Fruit fly (Drosophila melanogaster) whole organism, embryonic: Measurements from ENCODE around the gene ttm50.
A peak's percentile ranks its signal among the peaks of the same experiment; 100 is the strongest.

ENCODE experiments used
- Ada2b ChIP-seq: fragments of 200-800 bp; sonication (Bioruptor generic); IDR thresholded peaks from 2 replicates; pipeline ENCODE4 v1.3.6; 2022; ENCODE audit warnings: missing biosample characterization, missing genetic modification characterization
- CG10147 ChIP-seq: fragments of 200-800 bp; sonication (Bioruptor generic); optimal IDR thresholded peaks from 2 replicates; lab custom pipeline; 2019; ENCODE audit warnings: missing biosample characterization, mild to moderate bottlenecking, missing genetic modification characterization, moderate library complexity
- CG10654 ChIP-seq: fragments of 200-800 bp; sonication (Bioruptor generic); optimal IDR thresholded peaks from 2 replicates; lab custom pipeline; 2016; ENCODE audit warnings: missing biosample characterization, missing genetic modification characterization
- CG12155 ChIP-seq: fragments of 200-800 bp; sonication (Bioruptor generic); optimal IDR thresholded peaks from 3 replicates; lab custom pipeline; 2016; ENCODE audit warnings: missing biosample characterization, missing genetic modification characterization
- CG12236 ChIP-seq: fragments of 200-800 bp; sonication (Bioruptor generic); optimal IDR thresholded peaks from 2 replicates; lab custom pipeline; 2016; ENCODE audit warnings: missing biosample characterization, missing genetic modification characterization
- CG13296 ChIP-seq: fragments of 200-800 bp; sonication (Bioruptor generic); optimal IDR thresholded peaks from 3 replicates; lab custom pipeline; 2018; ENCODE audit warnings: missing biosample characterization, mild to moderate bottlenecking, missing genetic modification characterization
- CG13775 ChIP-seq: fragments of 200-800 bp; sonication (Bioruptor generic); optimal IDR thresholded peaks from 3 replicates; lab custom pipeline; 2017; ENCODE audit warnings: missing biosample characterization, mild to moderate bottlenecking, missing genetic modification characterization
- CG14014 ChIP-seq: fragments of 200-800 bp; sonication (Bioruptor generic); IDR thresholded peaks from 2 replicates; pipeline ENCODE4 v1.3.6; 2022; ENCODE audit warnings: missing biosample characterization, missing genetic modification characterization
- CG17612 ChIP-seq: fragments of 200-800 bp; sonication (Bioruptor generic); IDR thresholded peaks from 2 replicates; pipeline ENCODE4 v1.3.6; 2022; ENCODE audit warnings: missing biosample characterization, missing genetic modification characterization
- CG17912 ChIP-seq: fragments of 200-800 bp; sonication (Bioruptor generic); optimal IDR thresholded peaks from 2 replicates; lab custom pipeline; 2018; ENCODE audit warnings: missing biosample characterization, mild to moderate bottlenecking, missing genetic modification characterization
- CG18599 ChIP-seq: fragments of 200-800 bp; sonication (Bioruptor generic); optimal IDR thresholded peaks from 3 replicates; lab custom pipeline; 2017; ENCODE audit warnings: missing biosample characterization, missing genetic modification characterization, mild to moderate bottlenecking, moderate library complexity, missing genetic modification reagents
- CG3838 ChIP-seq: fragments of 200-800 bp; sonication (Bioruptor generic); optimal IDR thresholded peaks from 3 replicates; lab custom pipeline; 2016; ENCODE audit warnings: missing biosample characterization, missing genetic modification characterization
- CG3847 ChIP-seq: fragments of 200-800 bp; sonication (Bioruptor generic); IDR thresholded peaks from 2 replicates; pipeline ENCODE4 v1.3.6; 2022; ENCODE audit warnings: missing biosample characterization, missing genetic modification characterization
- CG3995 ChIP-seq: fragments of 200-800 bp; sonication (Bioruptor generic); optimal IDR thresholded peaks from 3 replicates; lab custom pipeline; 2016; ENCODE audit warnings: missing biosample characterization, missing genetic modification characterization
- CG43689 ChIP-seq: fragments of 200-800 bp; sonication (Bioruptor generic); IDR thresholded peaks from 2 replicates; pipeline ENCODE4 v1.3.6; 2022; ENCODE audit warnings: missing biosample characterization, missing genetic modification characterization
- CG4424 ChIP-seq: fragments of 200-800 bp; sonication (Bioruptor generic); optimal IDR thresholded peaks from 3 replicates; lab custom pipeline; 2016; ENCODE audit warnings: missing biosample characterization, missing genetic modification characterization
- CG6689 ChIP-seq: fragments of 200-800 bp; sonication (Bioruptor generic); IDR thresholded peaks from 2 replicates; pipeline ENCODE4 v1.3.6; 2022; ENCODE audit warnings: missing biosample characterization, missing genetic modification characterization
- CG6854 ChIP-seq: fragments of 200-800 bp; sonication (Bioruptor generic); optimal IDR thresholded peaks from 3 replicates; lab custom pipeline; 2017; ENCODE audit warnings: missing biosample characterization, mild to moderate bottlenecking, missing genetic modification characterization
- CG7357 ChIP-seq: fragments of 200-800 bp; sonication (Bioruptor generic); IDR thresholded peaks from 3 replicates; pipeline ENCODE4 v1.3.6; 2022; ENCODE audit warnings: missing biosample characterization, missing genetic modification characterization
- CG8388 ChIP-seq: fragments of 200-800 bp; sonication (Bioruptor generic); optimal IDR thresholded peaks from 2 replicates; lab custom pipeline; 2019; ENCODE audit warnings: missing biosample characterization, mild to moderate bottlenecking, missing genetic modification characterization, moderate library complexity
- CG8944 ChIP-seq: fragments of 200-800 bp; sonication (Bioruptor generic); optimal IDR thresholded peaks from 3 replicates; lab custom pipeline; 2016; ENCODE audit warnings: missing biosample characterization, missing genetic modification characterization
- CG9797 ChIP-seq: fragments of 200-800 bp; sonication (Bioruptor generic); optimal IDR thresholded peaks from 3 replicates; lab custom pipeline; 2018; ENCODE audit warnings: missing biosample characterization, mild to moderate bottlenecking, missing genetic modification characterization
- Deaf1 ChIP-seq: fragments of 200-800 bp; optimal IDR thresholded peaks from 3 replicates; lab custom pipeline; 2019; ENCODE audit warnings: missing biosample characterization, mild to moderate bottlenecking, missing genetic modification characterization, moderate library complexity
- Ets97D ChIP-seq: fragments of 200-800 bp; sonication (Bioruptor generic); optimal IDR thresholded peaks from 3 replicates; lab custom pipeline; 2016; ENCODE audit warnings: missing biosample characterization, missing genetic modification characterization
- Fer2 ChIP-seq: fragments of 200-800 bp; sonication (Bioruptor generic); optimal IDR thresholded peaks from 2 replicates; lab custom pipeline; 2018; ENCODE audit warnings: missing biosample characterization, mild to moderate bottlenecking, missing genetic modification characterization, moderate library complexity
- Hand ChIP-seq: fragments of 200-800 bp; sonication (Bioruptor generic); optimal IDR thresholded peaks from 2 replicates; lab custom pipeline; 2017; ENCODE audit warnings: mild to moderate bottlenecking, missing biosample characterization, missing genetic modification reagents, missing genetic modification characterization
- Kr ChIP-seq: fragments of 200-800 bp; sonication (Bioruptor generic); optimal IDR thresholded peaks from 2 replicates; lab custom pipeline; 2017; ENCODE audit warnings: missing biosample characterization, mild to moderate bottlenecking, missing genetic modification characterization
- Side ChIP-seq: fragments of 200-800 bp; sonication (Bioruptor generic); optimal IDR thresholded peaks from 2 replicates; lab custom pipeline; 2016; ENCODE audit warnings: missing biosample characterization, missing genetic modification characterization
- Sox102F ChIP-seq: fragments of 200-800 bp; sonication (Bioruptor generic); optimal IDR thresholded peaks from 2 replicates; lab custom pipeline; 2018; ENCODE audit warnings: missing biosample characterization, mild to moderate bottlenecking, missing genetic modification characterization, moderate library complexity
- Tbp ChIP-seq: fragments of >200 bp; optimal IDR thresholded peaks from 2 replicates; lab custom pipeline; 2018; ENCODE audit warnings: missing biosample characterization, missing genetic modification characterization
- Vsx1 ChIP-seq: fragments of 200-800 bp; sonication (Bioruptor generic); optimal IDR thresholded peaks from 2 replicates; lab custom pipeline; 2017; ENCODE audit warnings: missing biosample characterization, mild to moderate bottlenecking, missing genetic modification characterization, missing genetic modification reagents
- ato ChIP-seq: fragments of 200-800 bp; sonication (Bioruptor generic); IDR thresholded peaks from 2 replicates; pipeline ENCODE4 v1.3.6; 2022; ENCODE audit warnings: missing biosample characterization, missing genetic modification characterization; ENCODE audit not compliant: partially characterized antibody
- bowl ChIP-seq: fragments of 200-800 bp; sonication (Bioruptor generic); IDR thresholded peaks from 2 replicates; pipeline ENCODE4 v1.3.6; 2022; ENCODE audit warnings: missing biosample characterization, missing genetic modification characterization
- chm ChIP-seq: fragments of 200-800 bp; sonication (Bioruptor generic); IDR thresholded peaks from 2 replicates; pipeline ENCODE4 v1.3.6; 2022; ENCODE audit warnings: missing biosample characterization, missing genetic modification characterization
- chn ChIP-seq: fragments of 200-800 bp; sonication (Bioruptor generic); optimal IDR thresholded peaks from 2 replicates; lab custom pipeline; 2016; ENCODE audit warnings: missing biosample characterization, missing genetic modification characterization
- dmrt11E ChIP-seq: fragments of 200-800 bp; sonication (Bioruptor generic); optimal IDR thresholded peaks from 3 replicates; lab custom pipeline; 2018; ENCODE audit warnings: missing biosample characterization, mild to moderate bottlenecking, missing genetic modification characterization, moderate library complexity
- gfzf ChIP-seq: fragments of 200-800 bp; sonication (Bioruptor generic); optimal IDR thresholded peaks from 2 replicates; lab custom pipeline; 2016; ENCODE audit warnings: missing biosample characterization, mild to moderate bottlenecking, missing genetic modification characterization, moderate library complexity
- grn ChIP-seq: fragments of 200-800 bp; sonication (Bioruptor generic); optimal IDR thresholded peaks from 3 replicates; lab custom pipeline; 2017; ENCODE audit warnings: missing biosample characterization, missing genetic modification characterization
- hkb ChIP-seq, 2 experiments: fragments of 200-800 bp in 1 of 2; fragments of >200 bp in 1 of 2; sonication (Bioruptor generic) in 1 of 2; IDR thresholded peaks in 1 of 2; optimal IDR thresholded peaks in 1 of 2; 2 replicates each; pipeline versions ENCODE4 v1.3.6 to Lab custom; 2017 to 2022; ENCODE audit warnings: missing biosample characterization in 1 of 2, missing genetic modification characterization in 1 of 2
- kah ChIP-seq: fragments of 200-800 bp; sonication (Bioruptor generic); optimal IDR thresholded peaks from 2 replicates; lab custom pipeline; 2018; ENCODE audit warnings: missing biosample characterization, mild to moderate bottlenecking, missing genetic modification characterization
- mld ChIP-seq: fragments of 200-800 bp; sonication (Bioruptor generic); IDR thresholded peaks from 3 replicates; pipeline ENCODE4 v1.3.6; 2022; ENCODE audit warnings: missing biosample characterization, missing genetic modification characterization; ENCODE audit not compliant: partially characterized antibody
- odd ChIP-seq: fragments of 200-800 bp; sonication (Bioruptor generic); optimal IDR thresholded peaks from 2 replicates; lab custom pipeline; 2017; ENCODE audit warnings: missing biosample characterization, mild to moderate bottlenecking, missing genetic modification characterization
- pfk ChIP-seq: fragments of 200-800 bp; sonication (Bioruptor generic); optimal IDR thresholded peaks from 2 replicates; lab custom pipeline; 2018; ENCODE audit warnings: missing biosample characterization, mild to moderate bottlenecking, missing genetic modification characterization, moderate library complexity
- psq ChIP-seq: fragments of 200-800 bp; sonication (Bioruptor generic); optimal IDR thresholded peaks from 2 replicates; lab custom pipeline; 2017; ENCODE audit warnings: missing biosample characterization, missing genetic modification characterization
- pzg ChIP-seq: fragments of 200-800 bp; sonication (Bioruptor generic); optimal IDR thresholded peaks from 3 replicates; lab custom pipeline; 2018; ENCODE audit warnings: missing biosample characterization, mild to moderate bottlenecking, missing genetic modification characterization, moderate library complexity
- shn ChIP-seq: fragments of 200-800 bp; sonication (Bioruptor generic); optimal IDR thresholded peaks from 3 replicates; lab custom pipeline; 2016; ENCODE audit warnings: missing biosample characterization, missing genetic modification characterization
- sr ChIP-seq: fragments of 200-800 bp; sonication (Bioruptor generic); IDR thresholded peaks from 3 replicates; pipeline ENCODE4 v1.3.6; 2022; ENCODE audit warnings: missing biosample characterization, missing genetic modification characterization
- ttk ChIP-seq: fragments of 200-800 bp; sonication (Bioruptor generic); IDR thresholded peaks from 2 replicates; pipeline ENCODE4 v2.1.2; 2022; ENCODE audit warnings: missing biosample characterization, missing genetic modification characterization
- unc-4 ChIP-seq: fragments of 200-800 bp; sonication (Bioruptor generic); IDR thresholded peaks from 2 replicates; pipeline ENCODE4 v1.3.6; 2022; ENCODE audit warnings: missing biosample characterization, missing genetic modification characterization; ENCODE audit not compliant: partially characterized antibody
- zfh1 ChIP-seq: fragments of 200-800 bp; sonication (Bioruptor generic); IDR thresholded peaks from 3 replicates; pipeline ENCODE4 v1.3.6; 2022; ENCODE audit warnings: missing biosample characterization, missing genetic modification characterization

ttm50 gene

dm6 chrX:2703693-2704092, 28.3 kb downstream of the ttm50 start, which contains the start of gene Ugalt (continued):
- TF ChIP-seq gfzf (peak; percentile 55), CG14014 (GFP tag; lab: Robert Waterston, UW) (peak; percentile 100), Kr (GFP tag; lab: Kevin White, UChicago) (peak; percentile 96), CG12155 (peak; percentile 100), unc-4 (peak; percentile 54; the same call in 1 of the 2 replicates), Deaf1 (tag; lab: Kevin White, UChicago) (peak; percentile 95), pfk (peak; percentile 89), CG8388 (GFP tag; lab: Kevin White, UChicago) (peak; percentile 100), Vsx1 (GFP tag; lab: Kevin White, UChicago) (peak; percentile 99), CG9797 (GFP tag; lab: Kevin White, UChicago) (peak; percentile 96), mld (GFP tag; lab: Robert Waterston, UW) (no peak), CG7357 (GFP tag; lab: Robert Waterston, UW) (peak; percentile 100), CG10654 (GFP tag; lab: Kevin White, UChicago) (peak; percentile 100), shn (GFP tag; lab: Kevin White, UChicago) (peak; percentile 100), grn (GFP tag; lab: Kevin White, UChicago) (peak; percentile 99), CG18599 (peak; percentile 100), hkb (optimal IDR thresholded peaks at IDR 0.05; lab: Kevin White, UChicago) (no peak), hkb (GFP tag; IDR thresholded peaks at IDR 0.05; lab: Robert Waterston, UW) (peak; percentile 100), CG8944 (GFP tag; lab: Kevin White, UChicago) (peak; percentile 100), CG4424 (GFP tag; lab: Kevin White, UChicago) (peak; percentile 100), sr (GFP tag; lab: Robert Waterston, UW) (peak; percentile 100), CG10147 (GFP tag; lab: Kevin White, UChicago) (peak; percentile 100), bowl (GFP tag; lab: Robert Waterston, UW) (peak; percentile 100), CG3847 (GFP tag; lab: Robert Waterston, UW) (peak; percentile 100), CG13775 (GFP tag; lab: Kevin White, UChicago) (peak; percentile 100), CG13296 (peak; percentile 100), Ets97D (GFP tag; lab: Kevin White, UChicago) (peak; percentile 98), CG17612 (GFP tag; lab: Robert Waterston, UW) (peak; percentile 100), psq (GFP tag; lab: Kevin White, UChicago) (peak; percentile 99), Ada2b (GFP tag; lab: Robert Waterston, UW) (peak; percentile 100), CG17912 (GFP tag; lab: Kevin White, UChicago) (peak; percentile 99), Tbp (GFP tag; lab: Kevin White, UChicago) (no peak), pzg (peak; percentile 89), chm (GFP tag; lab: Robert Waterston, UW) (peak; percentile 100), dmrt11E (peak; percentile 99), CG6854 (GFP tag; lab: Kevin White, UChicago) (peak; percentile 100), zfh1 (GFP tag; lab: Robert Waterston, UW) (peak; percentile 100), Side (GFP tag; lab: Kevin White, UChicago) (peak; percentile 100), CG3995 (GFP tag; lab: Kevin White, UChicago) (peak; percentile 94), CG3838 (peak; percentile 100), ttk (GFP tag; lab: Robert Waterston, UW) (peak; percentile 100), CG12236 (GFP tag; lab: Kevin White, UChicago) (peak; percentile 100), kah (peak; percentile 100), Fer2 (tag; lab: Kevin White, UChicago) (peak; percentile 100), chn (GFP tag; lab: Kevin White, UChicago) (peak; percentile 100), CG43689 (GFP tag; lab: Robert Waterston, UW) (peak; percentile 100), CG6689 (peak; percentile 100), Sox102F (GFP tag; lab: Kevin White, UChicago) (peak; percentile 100), ato (no peak), Hand (peak; percentile 100), odd (GFP tag; lab: Kevin White, UChicago) (peak; percentile 100)
